Worm (Caenorhabditis elegans) whole organism, L4 larva: ENCODE data around the gene hex-1.
A peak's percentile ranks its signal among the peaks of the same experiment; 100 is the strongest.

ENCODE experiments used
- D1046.2 ChIP-seq: fragments of 200-800 bp; sonication (Bioruptor generic); IDR thresholded peaks from 2 replicates; pipeline ENCODE4 v1.3.6; 2022; ENCODE audit warnings: missing genetic modification characterization, missing compliant biosample characterization
- F26F4.8 ChIP-seq: fragments of 200-800 bp; sonication (Bioruptor generic); conservative IDR thresholded peaks from 2 replicates; pipeline ENCODE4 v1.3.6; 2022; ENCODE audit warnings: missing genetic modification characterization, missing compliant biosample characterization
- Y48G9A.11 ChIP-seq: fragments of 200-800 bp; sonication (Bioruptor generic); IDR thresholded peaks from 2 replicates; pipeline ENCODE4 v1.3.6; 2022; ENCODE audit warnings: missing genetic modification reagents, missing genetic modification characterization, missing compliant biosample characterization
- Y5F2A.4 ChIP-seq: fragments of 200-800 bp; sonication (Bioruptor generic); optimal IDR thresholded peaks from 2 replicates; lab custom pipeline; 2018; ENCODE audit warnings: mild to moderate bottlenecking, missing genetic modification characterization, missing compliant biosample characterization
- ZK337.2 ChIP-seq: fragments of 200-800 bp; sonication (Bioruptor generic); IDR thresholded peaks from 2 replicates; pipeline ENCODE4 v1.3.6; 2022; ENCODE audit warnings: missing genetic modification reagents, missing genetic modification characterization, missing compliant biosample characterization
- ZK546.5 ChIP-seq, 2 experiments: sonication (generic microtip); optimal IDR thresholded peaks; 2 replicates each; lab custom pipeline; 2017; ENCODE audit warnings: missing biosample characterization in 2 of 2, missing genetic modification characterization in 2 of 2
- aha-1 ChIP-seq: fragments of 150-350 bp; peaks from one replicate; lab custom pipeline; 2014; ENCODE audit warnings: missing biosample characterization, missing genetic modification characterization
- aly-2 ChIP-seq: sonication (generic microtip); optimal IDR thresholded peaks from 2 replicates; lab custom pipeline; 2018; ENCODE audit warnings: missing biosample characterization, missing genetic modification characterization
- ces-1 ChIP-seq: fragments of 150-350 bp; sonication (generic microtip); optimal IDR thresholded peaks from 4 replicates; lab custom pipeline; 2014; ENCODE audit warnings: missing biosample characterization, missing genetic modification reagents, missing genetic modification characterization
- daf-19 ChIP-seq: fragments of 200-800 bp; sonication (Bioruptor generic); conservative IDR thresholded peaks from 2 replicates; pipeline ENCODE4 v1.3.6; 2022; ENCODE audit warnings: missing genetic modification characterization, missing compliant biosample characterization
- dmd-6 ChIP-seq: fragments of 200-800 bp; sonication (Bioruptor generic); IDR thresholded peaks from 2 replicates; pipeline ENCODE4 v1.3.6; 2022; ENCODE audit warnings: missing genetic modification reagents, missing genetic modification characterization, missing compliant biosample characterization
- fkh-10 ChIP-seq: fragments of 150-350 bp; optimal IDR thresholded peaks from 2 replicates; lab custom pipeline; 2014; ENCODE audit warnings: missing biosample characterization, missing genetic modification reagents, missing genetic modification characterization
- gei-8 ChIP-seq: fragments of 200-800 bp; sonication (Bioruptor generic); optimal IDR thresholded peaks from 2 replicates; lab custom pipeline; 2018; ENCODE audit warnings: mild to moderate bottlenecking, missing genetic modification characterization, missing compliant biosample characterization
- hlh-30 ChIP-seq: sonication (generic microtip); optimal IDR thresholded peaks from 2 replicates; lab custom pipeline; 2017; ENCODE audit warnings: antibody characterized with exemption, mild to moderate bottlenecking, missing genetic modification characterization, missing compliant biosample characterization; ENCODE audit not compliant: insufficient read depth
- hmg-1.1 ChIP-seq: fragments of 200-800 bp; sonication (Bioruptor generic); IDR thresholded peaks from 2 replicates; pipeline ENCODE4 v1.3.6; 2022; ENCODE audit warnings: missing genetic modification reagents, missing genetic modification characterization, missing compliant biosample characterization
- jun-1 ChIP-seq: fragments of 150-350 bp; optimal IDR thresholded peaks from 2 replicates; lab custom pipeline; 2014; ENCODE audit warnings: missing biosample characterization, missing genetic modification reagents, missing genetic modification characterization
- lin-39 ChIP-seq: fragments of 150-350 bp; optimal IDR thresholded peaks from 2 replicates; lab custom pipeline; 2014; ENCODE audit warnings: missing biosample characterization, missing genetic modification reagents, missing genetic modification characterization
- madf-5 ChIP-seq, 2 experiments: fragments of 200-800 bp; sonication (Bioruptor generic); IDR thresholded peaks; 2 replicates each; pipeline ENCODE4 v1.3.6; 2022; ENCODE audit warnings: missing compliant biosample characterization in 2 of 2, missing genetic modification characterization in 2 of 2
- madf-9 ChIP-seq: fragments of 200-800 bp; sonication (Bioruptor generic); conservative IDR thresholded peaks from 2 replicates; pipeline ENCODE4 v1.3.6; 2022; ENCODE audit warnings: missing genetic modification reagents, missing genetic modification characterization, missing compliant biosample characterization
- mdl-1 ChIP-seq, 2 experiments: fragments of 150-350 bp in 1 of 2; sonication (generic microtip) in 1 of 2; optimal IDR thresholded peaks; 2 replicates each; lab custom pipeline; 2014 to 2017; ENCODE audit warnings: missing biosample characterization in 2 of 2, missing genetic modification characterization in 2 of 2
- mep-1 ChIP-seq: fragments of 150-350 bp; sonication (generic microtip); optimal IDR thresholded peaks from 3 replicates; lab custom pipeline; 2014; ENCODE audit warnings: missing biosample characterization, missing genetic modification characterization
- mes-2 ChIP-seq: sonication (generic microtip); optimal IDR thresholded peaks from 2 replicates; lab custom pipeline; 2016; ENCODE audit warnings: missing genotype, mild to moderate bottlenecking, missing genetic modification characterization, missing compliant biosample characterization; ENCODE audit not compliant: poor library complexity, severe bottlenecking
- nhr-10 ChIP-seq: fragments of 150-350 bp; optimal IDR thresholded peaks from 2 replicates; lab custom pipeline; 2014; ENCODE audit warnings: missing biosample characterization, missing genetic modification characterization
- nhr-102 ChIP-seq: sonication (generic microtip); optimal IDR thresholded peaks from 2 replicates; lab custom pipeline; 2016; ENCODE audit warnings: mild to moderate bottlenecking, missing genetic modification characterization, moderate library complexity, missing compliant biosample characterization
- nhr-11 ChIP-seq: fragments of 150-350 bp; optimal IDR thresholded peaks from 2 replicates; lab custom pipeline; 2014; ENCODE audit warnings: missing biosample characterization, missing genetic modification characterization
- nhr-25 ChIP-seq: sonication (generic microtip); optimal IDR thresholded peaks from 2 replicates; lab custom pipeline; 2017; ENCODE audit warnings: missing genetic modification characterization, mild to moderate bottlenecking, missing compliant biosample characterization, antibody characterized with exemption, moderate library complexity, borderline replicate concordance; ENCODE audit not compliant: insufficient read depth
- nhr-42 ChIP-seq: fragments of 200-800 bp; sonication (Bioruptor generic); IDR thresholded peaks from 2 replicates; pipeline ENCODE4 v1.3.6; 2022; ENCODE audit warnings: missing genetic modification characterization, missing compliant biosample characterization
- rbr-2 ChIP-seq: sonication (generic microtip); optimal IDR thresholded peaks from 2 replicates; lab custom pipeline; 2016; ENCODE audit warnings: missing genotype, missing genetic modification characterization, missing compliant biosample characterization
- snpc-4 ChIP-seq: fragments of 150-350 bp; optimal IDR thresholded peaks from 2 replicates; lab custom pipeline; 2014; ENCODE audit warnings: missing biosample characterization, missing genetic modification characterization
- spr-1 ChIP-seq: sonication (generic microtip); optimal IDR thresholded peaks from 2 replicates; lab custom pipeline; 2016; ENCODE audit warnings: mild to moderate bottlenecking, missing genetic modification characterization, missing compliant biosample characterization
- unc-62 ChIP-seq, 3 experiments: fragments of 150-350 bp in 1 of 3; sonication (generic microtip); optimal IDR thresholded peaks in 2 of 3; peaks in 1 of 3; 1 replicate in 1 of 3; 2 replicates in 2 of 3; lab custom pipeline; 2014 to 2017; ENCODE audit warnings: missing biosample characterization in 3 of 3, missing genetic modification characterization in 3 of 3, missing genetic modification reagents in 3 of 3, missing genotype in 1 of 3

Gene hex-1

DNA sequence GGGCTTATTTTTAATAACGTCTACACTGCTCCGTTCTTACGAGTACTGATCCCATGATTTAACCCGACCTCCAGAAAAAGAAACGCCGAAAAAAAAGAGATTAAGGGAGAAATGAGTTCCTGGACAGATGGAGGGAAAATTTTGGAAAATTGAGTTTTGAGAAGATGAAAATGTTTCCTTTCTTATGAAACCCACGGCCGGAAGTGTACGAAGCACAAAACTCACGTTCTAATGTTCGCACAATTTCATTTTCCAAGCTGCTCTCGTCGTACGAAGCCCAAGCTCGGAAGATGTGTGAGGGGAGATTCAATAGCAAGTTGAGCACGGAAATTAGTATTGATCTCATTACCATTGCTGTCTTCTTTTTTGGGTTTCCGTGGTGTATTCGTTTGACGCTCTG is 50.5 kb downstream of the hex-1 start:
- TF ChIP-seq hmg-1.1 (no peak), nhr-42 (no peak), nhr-102 (tag; lab: Kevin White, UChicago) (no peak), hlh-30 (tag; lab: Kevin White, UChicago) (no peak), spr-1 (tag; lab: Kevin White, UChicago) (no peak), dmd-6 (no peak), fkh-10 (GFP tag; lab: Kevin White, UChicago) (peak; percentile 29), ces-1 (GFP tag; lab: Kevin White, UChicago) (peak; percentile 84), nhr-11 (no peak), Y5F2A.4 (GFP tag; lab: Kevin White, UChicago) (no peak), F26F4.8 (GFP tag; lab: Robert Waterston, UW) (no peak), nhr-10 (tag; lab: Kevin White, UChicago) (no peak), rbr-2 (no peak), aly-2 (tag; lab: Kevin White, UChicago) (no peak), lin-39 (no peak), snpc-4 (tag; lab: Kevin White, UChicago) (no peak)

DNA sequence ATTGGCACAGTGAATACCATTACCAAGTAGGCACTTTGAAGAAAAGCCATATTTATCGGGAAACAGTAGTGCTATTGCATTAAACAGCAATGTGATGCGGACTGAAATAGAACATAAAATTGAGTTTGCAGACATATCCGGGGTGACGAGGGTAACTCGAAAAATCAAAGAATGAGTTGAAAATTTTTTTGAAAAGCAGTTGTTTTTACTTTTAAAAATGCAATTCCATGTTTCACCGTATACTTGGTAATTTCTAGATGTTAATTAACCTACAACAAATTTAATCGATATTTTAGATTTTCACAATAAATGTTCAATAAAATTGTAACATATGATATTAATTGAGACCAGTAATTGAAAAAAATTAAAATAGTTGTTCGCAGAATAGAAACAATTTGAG is 53.3 kb downstream of the hex-1 start, which contains the start of gene AH9.4:
TSS of gene AH9.4 (minus strand) at position 101 of the 400 bp plus-strand sequence.
- TF ChIP-seq mdl-1 (tag; optimal IDR thresholded peaks at IDR 0.05; lab: Kevin White, UChicago), result no peak
- no peak for TF ChIP-seq mep-1 (tag; lab: Kevin White, UChicago)
- TF ChIP-seq madf-9 (GFP tag; lab: Robert Waterston, UW), result no peak
- no peak for TF ChIP-seq D1046.2
- TF ChIP-seq Y48G9A.11 (GFP tag; lab: Robert Waterston, UW), result no peak
- TF ChIP-seq ZK337.2 (GFP tag; lab: Robert Waterston, UW), result no peak
- TF ChIP-seq gei-8 (GFP tag; lab: Kevin White, UChicago), result no peak

DNA sequence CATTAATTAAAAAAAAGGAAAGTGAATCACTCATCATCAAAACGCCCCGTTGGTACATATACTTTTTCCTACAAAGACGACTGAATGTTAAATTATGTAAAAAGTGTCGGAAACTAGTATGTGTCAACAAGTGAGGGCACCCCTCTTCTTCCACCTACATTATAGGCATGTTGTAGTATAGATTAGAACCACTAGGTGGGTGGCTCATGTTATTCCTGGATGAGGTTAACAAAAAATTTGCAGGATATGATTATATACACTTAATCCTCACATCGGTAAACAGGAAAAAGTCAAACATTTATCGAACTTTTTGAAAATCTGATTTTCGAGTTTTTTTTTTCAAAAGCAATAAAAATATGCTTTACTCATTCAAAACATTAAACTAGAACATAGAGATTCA is 55.0 kb downstream of the hex-1 start:
- TF ChIP-seq mes-2 (tag; lab: Kevin White, UChicago), result no peak
- TF ChIP-seq jun-1 (tag; lab: Kevin White, UChicago), result no peak
- TF ChIP-seq ZK546.5 (tag; optimal IDR thresholded peaks at IDR 0.05; lab: Kevin White, UChicago), result no peak
- TF ChIP-seq madf-5 (GFP tag; IDR thresholded peaks at IDR 0.05; lab: Robert Waterston, UW), result no peak
- peak; percentile 89 for TF ChIP-seq aha-1 (tag; lab: Kevin White, UChicago)
- no peak for TF ChIP-seq D1046.2
- no peak for TF ChIP-seq daf-19
- peak in 1 of 2 experiments; percentile 58 for TF ChIP-seq unc-62 (GFP tag; optimal IDR thresholded peaks at IDR 0.05 in 1 of 2; lab: Kevin White, UChicago)
- no peak for TF ChIP-seq unc-62 (tag; optimal IDR thresholded peaks at IDR 0.05; lab: Kevin White, UChicago)
- TF ChIP-seq nhr-25 (tag; lab: Kevin White, UChicago), result no peak
